Fruit fly (Drosophila melanogaster) whole organism, wandering third instar larva: ENCODE measurements around the gene Pisd.

ENCODE experiments used
- Hnf4 ChIP-seq: fragments of 200-800 bp; sonication (Bioruptor generic); optimal IDR thresholded peaks from 2 replicates; lab custom pipeline; 2016; ENCODE audit warnings: missing biosample characterization, mild to moderate bottlenecking, missing genetic modification characterization
- Mio ChIP-seq: sonication (Bioruptor generic); optimal IDR thresholded peaks from 2 replicates; lab custom pipeline; 2016; ENCODE audit warnings: missing biosample characterization, missing genetic modification characterization
- Sp1 ChIP-seq: fragments of 200-800 bp; sonication (Bioruptor generic); optimal IDR thresholded peaks from 3 replicates; lab custom pipeline; 2019; ENCODE audit warnings: missing biosample characterization, mild to moderate bottlenecking, missing genetic modification characterization, moderate library complexity
- psq ChIP-seq: fragments of 200-800 bp; sonication (Bioruptor generic); optimal IDR thresholded peaks from 3 replicates; lab custom pipeline; 2017; ENCODE audit warnings: missing biosample characterization, mild to moderate bottlenecking, missing genetic modification characterization, moderate library complexity
- tai ChIP-seq: sonication (Bioruptor generic); optimal IDR thresholded peaks from 2 replicates; lab custom pipeline; 2016; ENCODE audit warnings: missing biosample characterization, missing genetic modification characterization

- no peak for TF ChIP-seq Sp1 (GFP tag; lab: Kevin White, UChicago)
- TF ChIP-seq Mio = no peak
- TF ChIP-seq tai (GFP tag; lab: Kevin White, UChicago) = no peak
- no peak for TF ChIP-seq Hnf4
- no peak for TF ChIP-seq psq (GFP tag; lab: Kevin White, UChicago)
Observed at dm6 chr3R:24068830-24069229, 18.2 kb downstream of the Pisd start.
